Fruit fly (Drosophila melanogaster) whole organism, pupa: ENCODE data around the gene CG9632.

ENCODE experiments used
- CG10348 ChIP-seq: fragments of 200-800 bp; sonication (Bioruptor generic); IDR thresholded peaks from 2 replicates; pipeline ENCODE4 v1.3.6; 2022; ENCODE audit warnings: missing biosample characterization, missing genetic modification characterization
- CG17806 ChIP-seq: fragments of 200-800 bp; sonication (Bioruptor generic); optimal IDR thresholded peaks from 2 replicates; lab custom pipeline; 2018; ENCODE audit warnings: missing biosample characterization, mild to moderate bottlenecking, missing genetic modification characterization, moderate library complexity
- CG32121 ChIP-seq: fragments of 200-800 bp; sonication (Bioruptor generic); IDR thresholded peaks from 2 replicates; pipeline ENCODE4 v1.3.6; 2022; ENCODE audit warnings: missing biosample characterization, missing genetic modification characterization
- CG8159 ChIP-seq: fragments of 200-800 bp; sonication (Bioruptor generic); optimal IDR thresholded peaks from 3 replicates; lab custom pipeline; 2018; ENCODE audit warnings: missing biosample characterization, mild to moderate bottlenecking, missing genetic modification characterization, moderate library complexity
- CG9948 ChIP-seq: fragments of 200-800 bp; sonication (Bioruptor generic); optimal IDR thresholded peaks from 2 replicates; lab custom pipeline; 2018; ENCODE audit warnings: missing biosample characterization, mild to moderate bottlenecking, missing genetic modification characterization, moderate library complexity
- EcR ChIP-seq: fragments of 200-800 bp; sonication (Bioruptor generic); optimal IDR thresholded peaks from 3 replicates; lab custom pipeline; 2019; ENCODE audit warnings: missing biosample characterization, missing genetic modification characterization, mild to moderate bottlenecking, moderate library complexity, missing genetic modification reagents
- Pif1A ChIP-seq: fragments of 200-800 bp; sonication (Bioruptor generic); optimal IDR thresholded peaks from 3 replicates; lab custom pipeline; 2016; ENCODE audit warnings: missing biosample characterization, missing genetic modification characterization
- rn ChIP-seq: fragments of 200-800 bp; sonication (Bioruptor generic); IDR thresholded peaks from 2 replicates; pipeline ENCODE4 v1.3.6; 2022; ENCODE audit warnings: missing biosample characterization, missing genetic modification characterization

DNA sequence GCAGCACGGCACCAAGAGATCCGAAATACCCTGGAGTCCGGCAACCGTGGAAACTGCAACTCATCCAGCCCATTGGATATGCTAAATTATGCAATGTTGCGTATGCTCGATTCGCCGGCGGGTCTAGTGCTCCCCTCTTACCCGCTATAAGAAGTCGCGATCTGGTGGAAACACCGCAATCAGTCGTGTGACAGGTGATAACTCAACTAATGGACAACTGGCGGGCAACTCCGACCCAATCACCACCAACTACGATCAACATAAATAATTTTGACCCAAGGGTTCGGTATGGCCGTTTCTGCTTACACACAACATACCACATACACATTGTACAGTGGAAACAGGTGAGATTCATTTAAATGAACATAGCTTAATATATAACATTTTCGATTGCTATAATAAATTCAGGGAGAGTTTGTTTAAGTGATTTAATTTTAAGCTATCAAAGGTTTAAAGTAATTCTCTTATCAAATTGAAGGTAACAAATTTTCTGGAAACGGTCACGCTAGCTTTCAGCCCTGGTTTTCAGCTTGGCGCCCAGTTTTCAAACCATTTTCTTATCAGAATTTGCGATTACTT, 2.7 kb upstream of the CG9632 start, which contains the start of gene Hmt-1:
- TF ChIP-seq EcR (GFP tag; lab: Kevin White, UChicago) (no peak), CG8159 (tag; lab: Kevin White, UChicago) (no peak), CG10348 (GFP tag; lab: Robert Waterston, UW) (no peak), CG17806 (no peak), CG32121 (no peak), Pif1A (GFP tag; lab: Kevin White, UChicago) (no peak), rn (GFP tag; lab: Robert Waterston, UW) (no peak), CG9948 (tag; lab: Kevin White, UChicago) (no peak)
